Worm (Caenorhabditis elegans) whole organism, young adult: Measurements from ENCODE around the gene fbxa-32.

ENCODE experiments used
- F23B12.7 ChIP-seq: sonication (generic microtip); optimal IDR thresholded peaks from 2 replicates; lab custom pipeline; 2017; ENCODE audit warnings: missing genetic modification characterization, mild to moderate bottlenecking, missing compliant biosample characterization, antibody characterized with exemption, moderate library complexity; ENCODE audit not compliant: insufficient read depth
- F37B4.10 ChIP-seq: fragments of 200-800 bp; sonication (Bioruptor generic); IDR thresholded peaks from 2 replicates; pipeline ENCODE4 v1.3.6; 2022; ENCODE audit warnings: missing genetic modification characterization, missing compliant biosample characterization
- F57A8.1 ChIP-seq: fragments of 200-800 bp; sonication (Bioruptor generic); optimal IDR thresholded peaks from 2 replicates; lab custom pipeline; 2018; ENCODE audit warnings: mild to moderate bottlenecking, missing genetic modification characterization, moderate library complexity, missing compliant biosample characterization
- Y53F4B.3 ChIP-seq: fragments of 200-800 bp; sonication (Bioruptor generic); IDR thresholded peaks from 2 replicates; pipeline ENCODE4 v1.3.6; 2022; ENCODE audit warnings: missing genetic modification reagents, missing genetic modification characterization, missing compliant biosample characterization
- atf-7 ChIP-seq: sonication (generic microtip); optimal IDR thresholded peaks from 2 replicates; lab custom pipeline; 2017; ENCODE audit warnings: mild to moderate bottlenecking, missing genetic modification characterization, missing compliant biosample characterization
- attf-5 ChIP-seq: fragments of 200-800 bp; sonication (Bioruptor generic); optimal IDR thresholded peaks from 2 replicates; lab custom pipeline; 2018; ENCODE audit warnings: mild to moderate bottlenecking, missing genetic modification characterization, missing compliant biosample characterization
- cebp-1 ChIP-seq, 2 experiments: fragments of 200-800 bp in 1 of 2; sonication (Bioruptor generic) in 1 of 2; sonication (generic microtip) in 1 of 2; IDR thresholded peaks in 1 of 2; optimal IDR thresholded peaks in 1 of 2; 2 replicates each; pipeline versions ENCODE4 v1.3.6 to Lab custom; 2017 to 2022; ENCODE audit warnings: missing compliant biosample characterization in 2 of 2, missing genetic modification characterization in 2 of 2, mild to moderate bottlenecking in 1 of 2, missing genetic modification reagents in 1 of 2, moderate library complexity in 1 of 2
- egl-44 ChIP-seq: fragments of 200-800 bp; sonication (Bioruptor generic); IDR thresholded peaks from 2 replicates; pipeline ENCODE4 v1.3.6; 2022; ENCODE audit warnings: missing genetic modification reagents, missing genetic modification characterization, missing compliant biosample characterization
- ets-4 ChIP-seq: fragments of 200-800 bp; sonication (Bioruptor generic); optimal IDR thresholded peaks from 2 replicates; lab custom pipeline; 2018; ENCODE audit warnings: mild to moderate bottlenecking, missing genetic modification characterization, missing compliant biosample characterization
- hmg-1.2 ChIP-seq: fragments of 200-800 bp; sonication (Bioruptor generic); IDR thresholded peaks from 2 replicates; pipeline ENCODE4 v1.3.6; 2022; ENCODE audit warnings: missing genetic modification reagents, missing genetic modification characterization, missing compliant biosample characterization
- lag-1 ChIP-seq: fragments of 200-800 bp; sonication (Bioruptor generic); IDR thresholded peaks from 2 replicates; pipeline ENCODE4 v1.3.6; 2022; ENCODE audit warnings: missing genetic modification reagents, missing genetic modification characterization, missing compliant biosample characterization
- let-607 ChIP-seq, 2 experiments: fragments of 200-800 bp in 1 of 2; sonication (Bioruptor generic) in 1 of 2; sonication (generic microtip) in 1 of 2; optimal IDR thresholded peaks; 2 replicates each; lab custom pipeline; 2016 to 2018; ENCODE audit warnings: mild to moderate bottlenecking in 2 of 2, missing compliant biosample characterization in 2 of 2, missing genetic modification characterization in 2 of 2, moderate library complexity in 2 of 2, missing genotype in 1 of 2
- lin-40 ChIP-seq: sonication (generic microtip); optimal IDR thresholded peaks from 2 replicates; lab custom pipeline; 2016; ENCODE audit warnings: missing genetic modification characterization, mild to moderate bottlenecking, missing compliant biosample characterization, missing genotype, missing genetic modification reagents
- mxl-1 ChIP-seq: sonication (generic microtip); optimal IDR thresholded peaks from 2 replicates; lab custom pipeline; 2016; ENCODE audit warnings: missing genetic modification characterization, missing compliant biosample characterization
- nfya-1 ChIP-seq: sonication (generic microtip); optimal IDR thresholded peaks from 2 replicates; lab custom pipeline; 2017; ENCODE audit warnings: antibody characterized with exemption, missing compliant biosample characterization, missing genetic modification characterization, borderline replicate concordance; ENCODE audit not compliant: insufficient read depth
- nfyb-1 ChIP-seq: fragments of 200-800 bp; sonication (Bioruptor generic); IDR thresholded peaks from 2 replicates; pipeline ENCODE4 v1.3.6; 2022; ENCODE audit warnings: missing genetic modification reagents, missing genetic modification characterization, missing compliant biosample characterization
- nhr-179 ChIP-seq: sonication (generic microtip); optimal IDR thresholded peaks from 2 replicates; lab custom pipeline; 2016; ENCODE audit warnings: mild to moderate bottlenecking, missing genetic modification characterization, missing compliant biosample characterization
- nhr-80 ChIP-seq: sonication (generic microtip); optimal IDR thresholded peaks from 2 replicates; lab custom pipeline; 2016; ENCODE audit warnings: missing genetic modification characterization, missing compliant biosample characterization
- nhr-90 ChIP-seq: sonication (generic microtip); optimal IDR thresholded peaks from 2 replicates; lab custom pipeline; 2016; ENCODE audit warnings: missing genotype, mild to moderate bottlenecking, missing genetic modification characterization, missing compliant biosample characterization
- pha-4 ChIP-seq: fragments of 150-350 bp; sonication (generic microtip); optimal IDR thresholded peaks from 2 replicates; lab custom pipeline; 2014; ENCODE audit warnings: missing biosample characterization, missing genetic modification reagents, missing genetic modification characterization
- repo-1 ChIP-seq: sonication (generic microtip); optimal IDR thresholded peaks from 2 replicates; lab custom pipeline; 2017; ENCODE audit warnings: mild to moderate bottlenecking, missing genetic modification characterization, missing compliant biosample characterization
- sdz-38 ChIP-seq: sonication (generic microtip); optimal IDR thresholded peaks from 2 replicates; lab custom pipeline; 2016; ENCODE audit warnings: missing genotype, missing genetic modification characterization, missing compliant biosample characterization
- snpc-1.1 ChIP-seq: sonication (generic microtip); optimal IDR thresholded peaks from 2 replicates; lab custom pipeline; 2017; ENCODE audit warnings: missing genetic modification characterization, mild to moderate bottlenecking, missing compliant biosample characterization, antibody characterized with exemption, moderate library complexity, missing genotype, missing genetic modification reagents; ENCODE audit not compliant: insufficient read depth
- tbp1 ChIP-seq: fragments of 200-800 bp; sonication (Bioruptor generic); optimal IDR thresholded peaks from 2 replicates; lab custom pipeline; 2018; ENCODE audit warnings: mild to moderate bottlenecking, missing genetic modification characterization, missing compliant biosample characterization
- tlf-1 ChIP-seq: fragments of 200-800 bp; sonication (Bioruptor generic); optimal IDR thresholded peaks from 2 replicates; lab custom pipeline; 2018; ENCODE audit warnings: mild to moderate bottlenecking, missing genetic modification characterization, missing compliant biosample characterization
- unc-62 ChIP-seq: fragments of 150-350 bp; optimal IDR thresholded peaks from 2 replicates; lab custom pipeline; 2014; ENCODE audit warnings: missing biosample characterization, missing genetic modification reagents, missing genetic modification characterization
- ztf-22 ChIP-seq: fragments of 200-800 bp; sonication (Bioruptor generic); optimal IDR thresholded peaks from 2 replicates; lab custom pipeline; 2018; ENCODE audit warnings: mild to moderate bottlenecking, missing genetic modification characterization, moderate library complexity, missing compliant biosample characterization
- ztf-26 ChIP-seq: sonication (generic microtip); optimal IDR thresholded peaks from 2 replicates; lab custom pipeline; 2017; ENCODE audit warnings: missing genetic modification characterization, missing compliant biosample characterization
- ztf-28 ChIP-seq: fragments of 200-800 bp; sonication (Bioruptor generic); IDR thresholded peaks from 2 replicates; pipeline ENCODE4 v1.3.6; 2022; ENCODE audit warnings: missing genetic modification reagents, missing genetic modification characterization, missing compliant biosample characterization

The fbxa-32 gene

ce11 chrIII:1289139-1289538 is 20.1 kb upstream of the fbxa-32 start:
- no peak for TF ChIP-seq repo-1

ce11 chrIII:1288473-1289056 is 19.5 kb upstream of the fbxa-32 start, which contains the start of gene fbxa-50:
TSS of gene fbxa-50 (minus strand) at chrIII:1288523.
- 0 out of 2 replicates have a peak, but pooled peaks have one; percentile 18 for TF ChIP-seq cebp-1 (GFP tag; IDR thresholded peaks at IDR 0.05; lab: Robert Waterston, UW)
- peak; percentile 80 for TF ChIP-seq cebp-1 (tag; optimal IDR thresholded peaks at IDR 0.05; lab: Kevin White, UChicago)
- TF ChIP-seq F37B4.10 (GFP tag; lab: Robert Waterston, UW): no peak
- no peak for TF ChIP-seq nhr-80
- TF ChIP-seq hmg-1.2 (GFP tag; lab: Robert Waterston, UW): no peak; the same call in 1 of the 2 replicates

DNA sequence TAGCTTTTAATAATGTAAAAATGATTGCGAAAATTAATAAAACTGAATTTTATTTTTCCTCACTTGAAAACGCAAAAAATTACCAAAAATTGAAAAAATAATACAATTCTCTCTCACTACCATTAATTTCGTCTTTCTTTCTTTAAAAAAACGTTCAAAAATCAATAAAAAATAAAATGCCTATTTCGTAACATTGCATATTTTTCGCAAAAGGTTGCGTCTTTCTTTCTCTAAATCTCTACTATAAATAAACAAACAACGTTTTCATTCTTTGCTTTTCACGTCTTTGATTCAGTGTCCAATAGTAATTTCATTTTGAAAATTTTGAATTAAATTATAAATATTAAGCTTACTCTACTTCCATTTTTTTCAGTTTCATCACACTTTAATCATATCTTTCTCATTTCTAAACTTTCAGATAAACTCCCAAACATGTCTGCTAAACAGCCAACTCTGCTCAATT is 15.6 kb upstream of the fbxa-32 start, which contains the start of gene fbxa-37:
Gene fbxa-37, plus strand, starts transcription at position 413 of the 463 bp plus-strand sequence.
- no peak for TF ChIP-seq lag-1 (GFP tag; lab: Robert Waterston, UW)
- TF ChIP-seq attf-5 (GFP tag; lab: Kevin White, UChicago): peak; percentile 49
- peak; percentile 94 for TF ChIP-seq cebp-1 (GFP tag; IDR thresholded peaks at IDR 0.05; lab: Robert Waterston, UW)
- peak; percentile 96 for TF ChIP-seq cebp-1 (tag; optimal IDR thresholded peaks at IDR 0.05; lab: Kevin White, UChicago)
- TF ChIP-seq hmg-1.2 (GFP tag; lab: Robert Waterston, UW): peak; percentile 40; the same call in 1 of the 2 replicates
- TF ChIP-seq ztf-28 (GFP tag; lab: Robert Waterston, UW): no peak

DNA sequence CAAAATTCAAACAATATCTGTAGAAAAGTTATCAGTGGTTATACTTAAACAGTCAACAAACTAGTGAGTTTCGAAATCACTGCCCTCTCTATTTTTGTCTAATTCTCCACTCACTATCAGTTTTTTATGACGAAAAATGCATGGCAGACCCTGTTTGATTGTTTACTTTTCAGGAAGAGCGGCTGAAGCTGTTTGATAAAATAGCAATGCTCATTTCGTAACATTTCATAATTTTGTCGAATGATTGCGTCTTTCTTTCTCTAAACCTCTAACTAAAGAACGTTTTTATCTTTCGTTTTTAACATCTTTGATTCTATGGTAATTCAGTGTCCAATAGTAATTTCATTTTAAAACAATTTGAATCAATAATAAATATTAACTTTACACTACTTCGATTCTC is 10.1 kb upstream of the fbxa-32 start:
- TF ChIP-seq attf-5 (GFP tag; lab: Kevin White, UChicago) (peak; percentile 86), Y53F4B.3 (no peak), ets-4 (GFP tag; lab: Kevin White, UChicago) (peak; percentile 86), tbp1 (GFP tag; lab: Kevin White, UChicago) (peak; percentile 35), nfya-1 (tag; lab: Kevin White, UChicago) (no peak), snpc-1.1 (tag; lab: Kevin White, UChicago) (no peak), nhr-179 (tag; lab: Kevin White, UChicago) (no peak), unc-62 (GFP tag; lab: Kevin White, UChicago) (peak; percentile 69), lin-40 (tag; lab: Kevin White, UChicago) (peak; percentile 2), cebp-1 (GFP tag; IDR thresholded peaks at IDR 0.05; lab: Robert Waterston, UW) (peak; percentile 97), cebp-1 (tag; optimal IDR thresholded peaks at IDR 0.05; lab: Kevin White, UChicago) (peak; percentile 98), ztf-26 (tag; lab: Kevin White, UChicago) (no peak), sdz-38 (tag; lab: Kevin White, UChicago) (no peak), tlf-1 (GFP tag; lab: Kevin White, UChicago) (peak; percentile 3), pha-4 (peak; percentile 89), let-607 (tag; optimal IDR thresholded peaks at IDR 0.05; lab: Kevin White, UChicago) (peak in 1 of 2 experiments; percentile 29), egl-44 (peak; percentile 52; the same call in 1 of the 2 replicates), nfyb-1 (GFP tag; lab: Robert Waterston, UW) (peak; percentile 69; the same call in 1 of the 2 replicates), mxl-1 (tag; lab: Kevin White, UChicago) (no peak), F23B12.7 (tag; lab: Kevin White, UChicago) (peak; percentile 17), nhr-80 (peak; percentile 97), F57A8.1 (GFP tag; lab: Kevin White, UChicago) (no peak), nhr-90 (peak; percentile 46), atf-7 (tag; lab: Kevin White, UChicago) (peak; percentile 64), ztf-22 (peak; percentile 64)
